Worm (Caenorhabditis elegans) whole organism, early embryonic: ENCODE results near the gene irld-67.

Experiments
- F13C5.2 ChIP-seq: sonication (generic microtip); optimal IDR thresholded peaks from 2 replicates; lab custom pipeline; 2017; ENCODE audit warnings: mild to moderate bottlenecking, missing genetic modification characterization, inconsistent platforms, missing compliant biosample characterization
- ama-1 ChIP-seq: fragments of 150-350 bp; optimal IDR thresholded peaks from 2 replicates; lab custom pipeline; 2014
- ceh-13 ChIP-seq: fragments of 200-800 bp; sonication (Bioruptor generic); optimal IDR thresholded peaks from 2 replicates; lab custom pipeline; 2018; ENCODE audit warnings: mild to moderate bottlenecking, missing genetic modification characterization, missing compliant biosample characterization
- ets-7 ChIP-seq: sonication (generic microtip); optimal IDR thresholded peaks from 2 replicates; lab custom pipeline; 2016; ENCODE audit warnings: missing genotype, missing genetic modification characterization, missing compliant biosample characterization
- flt-1 ChIP-seq: fragments of 200-800 bp; sonication (Bioruptor generic); IDR thresholded peaks from 2 replicates; pipeline ENCODE4 v1.3.6; 2022; ENCODE audit warnings: missing genetic modification characterization, missing compliant biosample characterization
- hmbx-1 ChIP-seq: sonication (generic microtip); optimal IDR thresholded peaks from 2 replicates; lab custom pipeline; 2016; ENCODE audit warnings: mild to moderate bottlenecking, missing genetic modification characterization, missing compliant biosample characterization
- hnd-1 ChIP-seq: sonication (generic microtip); optimal IDR thresholded peaks from 2 replicates; lab custom pipeline; 2016; ENCODE audit warnings: missing genetic modification characterization, missing compliant biosample characterization
- pes-1 ChIP-seq: fragments of 200-800 bp; sonication (Bioruptor generic); IDR thresholded peaks from 2 replicates; pipeline ENCODE4 v1.3.6; 2022; ENCODE audit warnings: missing genetic modification reagents, missing genetic modification characterization, missing compliant biosample characterization
- scrt-1 ChIP-seq: fragments of 200-800 bp; sonication (Bioruptor generic); IDR thresholded peaks from 2 replicates; pipeline ENCODE4 v1.3.6; 2022; ENCODE audit warnings: missing genetic modification characterization, missing compliant biosample characterization
- tbx-11 ChIP-seq: fragments of 200-800 bp; sonication (Bioruptor generic); IDR thresholded peaks from 2 replicates; pipeline ENCODE4 v1.3.6; 2022; ENCODE audit warnings: missing genetic modification characterization, missing compliant biosample characterization
- tbx-37 ChIP-seq: fragments of 200-800 bp; sonication (Bioruptor generic); conservative IDR thresholded peaks from 2 replicates; pipeline ENCODE4 v1.3.6; 2022; ENCODE audit warnings: missing genetic modification reagents, missing genetic modification characterization, missing compliant biosample characterization
- tra-4 ChIP-seq: sonication (generic microtip); optimal IDR thresholded peaks from 2 replicates; lab custom pipeline; 2017; ENCODE audit warnings: missing genetic modification characterization, missing compliant biosample characterization

DNA sequence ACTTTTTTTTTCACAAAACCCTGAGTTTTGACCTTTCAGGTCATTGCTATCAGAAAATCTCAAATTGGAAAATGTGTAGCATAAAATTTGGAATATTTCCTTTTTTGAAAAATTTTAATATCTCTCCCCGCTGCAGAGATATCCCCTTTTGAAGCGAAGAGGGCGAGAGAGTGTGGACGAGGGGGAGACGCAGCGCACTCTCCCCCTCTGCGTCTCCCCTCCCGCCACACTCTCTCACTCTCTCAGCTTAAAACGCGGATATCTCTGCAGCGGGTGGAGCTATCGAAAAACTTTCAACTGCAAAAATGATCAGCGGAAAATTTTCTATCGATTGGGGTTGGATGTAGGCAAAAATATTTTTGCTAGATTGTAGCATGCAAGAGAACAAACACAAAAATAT is 11.5 kb downstream of the irld-67 start:
- TF ChIP-seq ama-1 (lab: Kevin White, UChicago) (no peak), hmbx-1 (tag; lab: Kevin White, UChicago) (no peak), tra-4 (tag; lab: Kevin White, UChicago) (no peak), pes-1 (GFP tag; lab: Robert Waterston, UW) (0 out of 2 replicates have a peak, but pooled peaks have one; percentile 29), tbx-37 (GFP tag; lab: Robert Waterston, UW) (no peak), scrt-1 (no peak), ets-7 (no peak), tbx-11 (no peak), ceh-13 (GFP tag; lab: Kevin White, UChicago) (no peak), hnd-1 (tag; lab: Kevin White, UChicago) (no peak), flt-1 (GFP tag; lab: Robert Waterston, UW) (no peak), F13C5.2 (tag; lab: Kevin White, UChicago) (no peak)
